Fruit fly (Drosophila melanogaster) whole organism, embryonic: ENCODE results near the gene goe.

ENCODE experiments used
- Aef1 ChIP-seq: fragments of 200-800 bp; sonication (Bioruptor generic); IDR thresholded peaks from 3 replicates; pipeline ENCODE4 v1.3.6; 2022; ENCODE audit warnings: missing biosample characterization, missing genetic modification characterization
- CG10147 ChIP-seq: fragments of 200-800 bp; sonication (Bioruptor generic); optimal IDR thresholded peaks from 2 replicates; lab custom pipeline; 2019; ENCODE audit warnings: missing biosample characterization, mild to moderate bottlenecking, missing genetic modification characterization, moderate library complexity
- CG10366 ChIP-seq: fragments of 200-800 bp; sonication (Bioruptor generic); IDR thresholded peaks from 2 replicates; pipeline ENCODE4 v1.3.6; 2022; ENCODE audit warnings: missing biosample characterization, missing genetic modification characterization
- CG10462 ChIP-seq: fragments of 200-800 bp; sonication (Bioruptor generic); optimal IDR thresholded peaks from 2 replicates; lab custom pipeline; 2016; ENCODE audit warnings: missing biosample characterization, missing genetic modification characterization
- CG11695 ChIP-seq: fragments of 200-800 bp; sonication (Bioruptor generic); IDR thresholded peaks from 3 replicates; pipeline ENCODE4 v1.3.6; 2022; ENCODE audit warnings: missing biosample characterization, missing genetic modification characterization
- CG12236 ChIP-seq: fragments of 200-800 bp; sonication (Bioruptor generic); optimal IDR thresholded peaks from 2 replicates; lab custom pipeline; 2016; ENCODE audit warnings: missing biosample characterization, missing genetic modification characterization
- CG12391 ChIP-seq: fragments of 200-800 bp; sonication (Bioruptor generic); optimal IDR thresholded peaks from 3 replicates; lab custom pipeline; 2018; ENCODE audit warnings: missing biosample characterization, mild to moderate bottlenecking, missing genetic modification characterization, moderate library complexity
- CG13624 ChIP-seq: fragments of 200-800 bp; sonication (Bioruptor generic); optimal IDR thresholded peaks from 2 replicates; lab custom pipeline; 2016; ENCODE audit warnings: missing biosample characterization, missing genetic modification characterization
- CG14014 ChIP-seq: fragments of 200-800 bp; sonication (Bioruptor generic); IDR thresholded peaks from 2 replicates; pipeline ENCODE4 v1.3.6; 2022; ENCODE audit warnings: missing biosample characterization, missing genetic modification characterization
- CG14667 ChIP-seq: fragments of 200-800 bp; sonication (Bioruptor generic); IDR thresholded peaks from 2 replicates; pipeline ENCODE4 v1.3.6; 2022; ENCODE audit warnings: missing biosample characterization, missing genetic modification characterization
- CG15514 ChIP-seq: fragments of 200-800 bp; sonication (Bioruptor generic); optimal IDR thresholded peaks from 3 replicates; lab custom pipeline; 2017; ENCODE audit warnings: missing biosample characterization, missing genetic modification characterization, mild to moderate bottlenecking, moderate library complexity, missing genetic modification reagents
- CG16815 ChIP-seq: fragments of 200-800 bp; sonication (Bioruptor generic); optimal IDR thresholded peaks from 3 replicates; lab custom pipeline; 2017; ENCODE audit warnings: missing biosample characterization, mild to moderate bottlenecking, missing genetic modification characterization
- CG17385 ChIP-seq: fragments of 200-800 bp; sonication (Bioruptor generic); optimal IDR thresholded peaks from 3 replicates; lab custom pipeline; 2018; ENCODE audit warnings: missing biosample characterization, mild to moderate bottlenecking, missing genetic modification characterization
- CG1832 ChIP-seq: fragments of 200-800 bp; sonication (Bioruptor generic); optimal IDR thresholded peaks from 2 replicates; lab custom pipeline; 2017; ENCODE audit warnings: missing biosample characterization, mild to moderate bottlenecking, missing genetic modification characterization, inconsistent platforms
- CG2202 ChIP-seq: fragments of 200-800 bp; sonication (Bioruptor generic); optimal IDR thresholded peaks from 2 replicates; lab custom pipeline; 2018; ENCODE audit warnings: missing biosample characterization, mild to moderate bottlenecking, missing genetic modification characterization
- CG32772 ChIP-seq: fragments of 200-800 bp; sonication (Bioruptor generic); IDR thresholded peaks from 2 replicates; pipeline ENCODE4 v1.3.6; 2022; ENCODE audit warnings: missing biosample characterization, missing genetic modification characterization
- CG34376 ChIP-seq: fragments of 200-800 bp; sonication (Bioruptor generic); optimal IDR thresholded peaks from 2 replicates; lab custom pipeline; 2018; ENCODE audit warnings: missing biosample characterization, mild to moderate bottlenecking, missing genetic modification characterization
- CG4730 ChIP-seq: fragments of 200-800 bp; sonication (Bioruptor generic); IDR thresholded peaks from 2 replicates; pipeline ENCODE4 v1.3.6; 2022; ENCODE audit warnings: missing biosample characterization, missing genetic modification characterization
- CG6654 ChIP-seq: fragments of 200-800 bp; sonication (Bioruptor generic); optimal IDR thresholded peaks from 2 replicates; lab custom pipeline; 2017; ENCODE audit warnings: missing biosample characterization, mild to moderate bottlenecking, missing genetic modification characterization
- CG6813 ChIP-seq: fragments of 200-800 bp; sonication (Bioruptor generic); optimal IDR thresholded peaks from 2 replicates; lab custom pipeline; 2017; ENCODE audit warnings: missing biosample characterization, missing genetic modification characterization, mild to moderate bottlenecking, moderate library complexity, missing genetic modification reagents
- CG7963 ChIP-seq: fragments of 200-800 bp; sonication (Bioruptor generic); IDR thresholded peaks from 3 replicates; pipeline ENCODE4 v1.3.6; 2022; ENCODE audit warnings: missing biosample characterization, missing genetic modification characterization; ENCODE audit not compliant: partially characterized antibody
- Gug ChIP-seq: fragments of 200-800 bp; sonication (Bioruptor generic); IDR thresholded peaks from 4 replicates; pipeline ENCODE4 v1.3.6; 2022; ENCODE audit warnings: missing biosample characterization, missing genetic modification characterization
- HHEX ChIP-seq: fragments of 200-800 bp; sonication (Bioruptor generic); optimal IDR thresholded peaks from 3 replicates; lab custom pipeline; 2017; ENCODE audit warnings: missing biosample characterization, mild to moderate bottlenecking, missing genetic modification characterization, missing genetic modification reagents
- Hand ChIP-seq: fragments of 200-800 bp; sonication (Bioruptor generic); optimal IDR thresholded peaks from 2 replicates; lab custom pipeline; 2017; ENCODE audit warnings: mild to moderate bottlenecking, missing biosample characterization, missing genetic modification reagents, missing genetic modification characterization
- Lpt ChIP-seq: fragments of >200 bp; optimal IDR thresholded peaks from 2 replicates; lab custom pipeline; 2018; ENCODE audit warnings: missing biosample characterization, missing genetic modification characterization
- Mrtf ChIP-seq: fragments of 200-800 bp; sonication (Bioruptor generic); IDR thresholded peaks from 3 replicates; pipeline ENCODE4 v1.3.6; 2022; ENCODE audit warnings: missing biosample characterization, missing genetic modification characterization
- NC2β ChIP-seq: fragments of 200-800 bp; sonication (Bioruptor generic); optimal IDR thresholded peaks from 2 replicates; lab custom pipeline; 2016; ENCODE audit warnings: missing biosample characterization, missing genetic modification characterization
- Oaz ChIP-seq: fragments of 200-800 bp; sonication (Bioruptor generic); IDR thresholded peaks from 2 replicates; pipeline ENCODE4 v1.3.6; 2022; ENCODE audit warnings: missing biosample characterization, missing genetic modification characterization
- Poxn ChIP-seq: fragments of 200-800 bp; sonication (Bioruptor generic); IDR thresholded peaks from 2 replicates; pipeline ENCODE4 v1.3.6; 2022; ENCODE audit warnings: missing biosample characterization, missing genetic modification characterization
- ac ChIP-seq: fragments of 200-800 bp; sonication (Bioruptor generic); optimal IDR thresholded peaks from 3 replicates; lab custom pipeline; 2017; ENCODE audit warnings: missing biosample characterization, mild to moderate bottlenecking, missing genetic modification characterization
- bigmax ChIP-seq: fragments of 200-800 bp; sonication (Bioruptor generic); optimal IDR thresholded peaks from 2 replicates; lab custom pipeline; 2018; ENCODE audit warnings: missing biosample characterization, mild to moderate bottlenecking, missing genetic modification characterization
- ems ChIP-seq: fragments of 200-800 bp; sonication (Bioruptor generic); optimal IDR thresholded peaks from 3 replicates; lab custom pipeline; 2016; ENCODE audit warnings: missing biosample characterization, missing genetic modification characterization
- gfzf ChIP-seq: fragments of 200-800 bp; sonication (Bioruptor generic); optimal IDR thresholded peaks from 2 replicates; lab custom pipeline; 2016; ENCODE audit warnings: missing biosample characterization, mild to moderate bottlenecking, missing genetic modification characterization, moderate library complexity
- kah ChIP-seq: fragments of 200-800 bp; sonication (Bioruptor generic); optimal IDR thresholded peaks from 2 replicates; lab custom pipeline; 2018; ENCODE audit warnings: missing biosample characterization, mild to moderate bottlenecking, missing genetic modification characterization
- lilli ChIP-seq: fragments of 200-800 bp; sonication (Bioruptor generic); optimal IDR thresholded peaks from 3 replicates; lab custom pipeline; 2016; ENCODE audit warnings: missing biosample characterization, missing genetic modification characterization
- lola ChIP-seq, 3 experiments: fragments of >200 bp in 2 of 3; fragments of 200-800 bp in 1 of 3; sonication (Bioruptor generic) in 1 of 3; optimal IDR thresholded peaks; 2 replicates each; lab custom pipeline; 2017 to 2019; ENCODE audit warnings: missing biosample characterization in 3 of 3, missing genetic modification characterization in 3 of 3, mild to moderate bottlenecking in 1 of 3, moderate library complexity in 1 of 3
- mirr ChIP-seq: fragments of 200-800 bp; sonication (Bioruptor generic); optimal IDR thresholded peaks from 3 replicates; lab custom pipeline; 2018; ENCODE audit warnings: missing biosample characterization, mild to moderate bottlenecking, missing genetic modification characterization
- mld ChIP-seq: fragments of 200-800 bp; sonication (Bioruptor generic); IDR thresholded peaks from 3 replicates; pipeline ENCODE4 v1.3.6; 2022; ENCODE audit warnings: missing biosample characterization, missing genetic modification characterization; ENCODE audit not compliant: partially characterized antibody
- ro ChIP-seq: fragments of 200-800 bp; sonication (Bioruptor generic); IDR thresholded peaks from 2 replicates; pipeline ENCODE4 v1.3.6; 2022; ENCODE audit warnings: missing biosample characterization, missing genetic modification characterization
- row ChIP-seq: fragments of 200-800 bp; sonication (Bioruptor generic); IDR thresholded peaks from 3 replicates; pipeline ENCODE4 v1.3.6; 2022; ENCODE audit warnings: missing biosample characterization, missing genetic modification characterization
- sens ChIP-seq: fragments of 200-800 bp; sonication (Bioruptor generic); peaks from one replicate; lab custom pipeline; 2016; ENCODE audit warnings: missing biosample characterization, missing genetic modification characterization
- slou ChIP-seq: fragments of 200-800 bp; sonication (Bioruptor generic); optimal IDR thresholded peaks from 3 replicates; lab custom pipeline; 2016; ENCODE audit warnings: missing biosample characterization, missing genetic modification characterization
- slp2 ChIP-seq: fragments of 200-800 bp; sonication (Bioruptor generic); optimal IDR thresholded peaks from 2 replicates; lab custom pipeline; 2016; ENCODE audit warnings: missing biosample characterization, missing genetic modification characterization
- stwl ChIP-seq: fragments of 200-800 bp; sonication (Bioruptor generic); optimal IDR thresholded peaks from 3 replicates; lab custom pipeline; 2018; ENCODE audit warnings: missing biosample characterization, mild to moderate bottlenecking, missing genetic modification characterization, moderate library complexity
- sug ChIP-seq: fragments of 200-800 bp; optimal IDR thresholded peaks from 2 replicates; lab custom pipeline; 2019; ENCODE audit warnings: missing biosample characterization, mild to moderate bottlenecking, missing genetic modification characterization, moderate library complexity
- tio ChIP-seq: fragments of 200-800 bp; sonication (Bioruptor generic); optimal IDR thresholded peaks from 2 replicates; lab custom pipeline; 2017; ENCODE audit warnings: missing biosample characterization, missing genetic modification characterization, inconsistent platforms
- ttk ChIP-seq: fragments of 200-800 bp; sonication (Bioruptor generic); IDR thresholded peaks from 2 replicates; pipeline ENCODE4 v2.1.2; 2022; ENCODE audit warnings: missing biosample characterization, missing genetic modification characterization
- tx ChIP-seq: fragments of 200-800 bp; sonication (Bioruptor generic); optimal IDR thresholded peaks from 2 replicates; lab custom pipeline; 2016; ENCODE audit warnings: missing biosample characterization, missing genetic modification characterization

The goe gene

dm6 chrX:16772882-16773827, 21.4 kb upstream of the goe start (continued):
- TF ChIP-seq Poxn (GFP tag; lab: Robert Waterston, UW) (no peak), CG11695 (GFP tag; lab: Robert Waterston, UW) (peak; percentile 65; the same call in 1 of the 3 replicates), lilli (GFP tag; lab: Kevin White, UChicago) (peak; percentile 42), CG7963 (GFP tag; lab: Robert Waterston, UW) (no peak), NC2β (peak; percentile 12), CG10462 (GFP tag; lab: Kevin White, UChicago) (no peak), CG6813 (GFP tag; lab: Kevin White, UChicago) (peak; percentile 27), gfzf (GFP tag; lab: Kevin White, UChicago) (no peak), kah (GFP tag; lab: Kevin White, UChicago) (no peak), CG16815 (peak; percentile 29), CG12391 (tag; lab: Kevin White, UChicago) (peak; percentile 34), mirr (GFP tag; lab: Kevin White, UChicago) (no peak), slou (GFP tag; lab: Kevin White, UChicago) (no peak), tio (GFP tag; lab: Kevin White, UChicago) (peak; percentile 5), CG1832 (no peak), CG10366 (peak; percentile 68), CG15514 (GFP tag; lab: Kevin White, UChicago) (no peak), slp2 (peak; percentile 46), ems (GFP tag; lab: Kevin White, UChicago) (peak; percentile 28), HHEX (GFP tag; lab: Kevin White, UChicago) (peak; percentile 30), Gug (peak; percentile 59; the same call in 3 of the 4 replicates), bigmax (GFP tag; lab: Kevin White, UChicago) (no peak), row (peak; percentile 63), CG14014 (GFP tag; lab: Robert Waterston, UW) (peak; percentile 63), ro (GFP tag; lab: Robert Waterston, UW) (0 out of 2 replicates have a peak, but pooled peaks have one; percentile 15), Lpt (no peak), stwl (tag; lab: Kevin White, UChicago) (peak; percentile 1), Oaz (0 out of 2 replicates have a peak, but pooled peaks have one; percentile 25), Hand (GFP tag; lab: Kevin White, UChicago) (no peak), ac (GFP tag; lab: Kevin White, UChicago) (peak; percentile 5), CG34376 (no peak), CG32772 (peak; percentile 64; the same call in 1 of the 2 replicates), CG14667 (GFP tag; lab: Robert Waterston, UW) (peak; percentile 49), CG17385 (no peak), Mrtf (GFP tag; lab: Robert Waterston, UW) (0 out of 3 replicates have a peak, but pooled peaks have one; percentile 16), CG13624 (GFP tag; lab: Kevin White, UChicago) (peak; percentile 52), CG6654 (GFP tag; lab: Kevin White, UChicago) (no peak), lola (GFP tag; optimal IDR thresholded peaks at IDR 0.05; lab: Kevin White, UChicago) (peak in 1 of 3 experiments; percentile 32), CG10147 (GFP tag; lab: Kevin White, UChicago) (no peak), CG4730 (GFP tag; lab: Robert Waterston, UW) (0 out of 2 replicates have a peak, but pooled peaks have one; percentile 42), sens (GFP tag; lab: Kevin White, UChicago) (peak; percentile 96), tx (GFP tag; lab: Kevin White, UChicago) (no peak), mld (GFP tag; lab: Robert Waterston, UW) (no peak), CG12236 (GFP tag; lab: Kevin White, UChicago) (no peak), CG2202 (tag; lab: Kevin White, UChicago) (peak; percentile 38), sug (no peak), Aef1 (GFP tag; lab: Robert Waterston, UW) (peak; percentile 35; the same call in 2 of the 3 replicates), ttk (peak; percentile 72)
